Fruit fly (Drosophila melanogaster): ENCODE results near the gene CG31183.

DNA sequence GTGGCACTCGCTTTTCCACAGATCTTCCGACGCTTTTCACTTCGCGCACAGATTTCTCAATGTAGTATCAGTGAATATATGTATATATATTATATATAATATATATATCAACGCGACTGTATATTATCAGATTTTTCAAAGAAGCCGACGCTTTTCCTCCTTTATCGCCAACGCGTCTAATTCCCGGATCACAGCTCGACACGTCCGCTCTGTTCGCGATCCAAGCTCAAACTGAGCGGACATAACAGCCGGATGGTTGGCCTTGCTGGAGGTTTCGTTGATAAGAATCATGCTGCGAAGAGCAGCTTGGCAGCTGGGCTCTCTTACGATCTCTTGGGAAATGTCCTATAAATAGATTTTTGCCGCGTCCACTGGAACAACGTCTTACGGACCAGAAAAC lies 22.4 kb downstream of the CG31183 start, which contains the start of gene cv-d:
- TF ChIP-seq Gug (GFP tag; IDR thresholded peaks at IDR 0.05) (no peak), Lpt (GFP tag; optimal IDR thresholded peaks at IDR 0.05) (no peak), CG8632 (GFP tag; optimal IDR thresholded peaks at IDR 0.05) (no peak), dsx (GFP tag; optimal IDR thresholded peaks at IDR 0.05; ENCODE audit: poor library complexity, severe bottlenecking) (no peak), CG31627 (GFP tag; optimal IDR thresholded peaks at IDR 0.05) (no peak), salr (GFP tag; optimal IDR thresholded peaks at IDR 0.05) (no peak)

Data from whole organism, prepupa.